Fruit fly (Drosophila melanogaster): ENCODE results near the gene CG7706.

Gene CG7706

DNA sequence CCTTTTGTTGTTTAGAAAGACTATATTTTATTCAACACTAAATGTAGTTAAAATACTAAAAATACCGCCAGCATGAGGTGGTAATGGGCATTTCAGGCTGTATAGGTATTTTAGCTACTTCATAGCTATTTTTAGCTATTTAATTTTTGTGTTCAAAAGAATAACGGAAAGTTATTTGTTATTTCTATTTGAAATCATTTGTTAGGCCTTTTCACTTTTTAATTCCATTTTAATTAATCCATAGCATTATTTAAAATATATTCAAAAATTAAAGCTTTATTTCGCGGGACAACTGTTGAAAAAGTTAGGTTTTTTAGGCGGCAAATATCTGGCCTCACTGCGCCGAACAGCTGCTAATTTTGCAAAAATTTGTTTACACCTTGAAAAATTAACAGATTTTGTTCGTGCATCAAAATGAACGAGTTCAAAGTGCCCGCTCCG lies at the start of gene CG7706, which contains the start of gene dind (continued):
- TF ChIP-seq CG9797 (GFP tag; optimal IDR thresholded peaks at IDR 0.05) (peak; percentile 59), CG18011 (GFP tag; optimal IDR thresholded peaks at IDR 0.05) (peak; percentile 42), dmrt11E (tag; optimal IDR thresholded peaks at IDR 0.05) (no peak), CG11093 (GFP tag; IDR thresholded peaks at IDR 0.05) (no peak), CG10654 (GFP tag; optimal IDR thresholded peaks at IDR 0.05) (no peak), Neu2 (GFP tag; optimal IDR thresholded peaks at IDR 0.05; ENCODE audit: borderline replicate concordance) (no peak), CoRest (tag; optimal IDR thresholded peaks at IDR 0.05) (peak; percentile 44), Hey (tag; optimal IDR thresholded peaks at IDR 0.05) (no peak), CG7372 (GFP tag; IDR thresholded peaks at IDR 0.05) (no peak), odd (GFP tag; optimal IDR thresholded peaks at IDR 0.05) (no peak), CG12155 (GFP tag; optimal IDR thresholded peaks at IDR 0.05) (peak; percentile 0), CG3163 (GFP tag; optimal IDR thresholded peaks at IDR 0.05) (no peak), CG9609 (GFP tag; optimal IDR thresholded peaks at IDR 0.05) (no peak), pros (GFP tag; optimal IDR thresholded peaks at IDR 0.05) (no peak), CG10979 (tag; optimal IDR thresholded peaks at IDR 0.05) (peak; percentile 6), knrl (GFP tag; IDR thresholded peaks at IDR 0.05; ENCODE audit: partially characterized antibody) (no peak), CG17186 (GFP tag; optimal IDR thresholded peaks at IDR 0.05) (no peak), CG8944 (GFP tag; optimal IDR thresholded peaks at IDR 0.05) (no peak), az2 (GFP tag; optimal IDR thresholded peaks at IDR 0.05) (no peak), CrebB (tag; optimal IDR thresholded peaks at IDR 0.05) (no peak), CG9932 (GFP tag; IDR thresholded peaks at IDR 0.05) (no peak), B-H1 (GFP tag; IDR thresholded peaks at IDR 0.05) (no peak), CG10267 (tag; optimal IDR thresholded peaks at IDR 0.05) (peak; percentile 90), Dref (GFP tag; IDR thresholded peaks at IDR 0.05) (no peak), Awh (GFP tag; IDR thresholded peaks at IDR 0.05) (no peak), NC2α (GFP tag; optimal IDR thresholded peaks at IDR 0.05) (no peak), CG13624 (GFP tag; optimal IDR thresholded peaks at IDR 0.05) (no peak), Tbp (GFP tag; optimal IDR thresholded peaks at IDR 0.05) (no peak), exex (tag; optimal IDR thresholded peaks at IDR 0.05) (no peak), CG4617 (GFP tag; optimal IDR thresholded peaks at IDR 0.05; ENCODE audit: borderline replicate concordance) (no peak), CG7556 (GFP tag; optimal IDR thresholded peaks at IDR 0.05) (no peak), Gug (GFP tag; IDR thresholded peaks at IDR 0.05) (no peak), CG1832 (GFP tag; optimal IDR thresholded peaks at IDR 0.05) (no peak), tap (tag; optimal IDR thresholded peaks at IDR 0.05) (no peak), run (tag; optimal IDR thresholded peaks at IDR 0.05) (no peak), grau (tag; optimal IDR thresholded peaks at IDR 0.05) (no peak), CG31224 (GFP tag; IDR thresholded peaks at IDR 0.05) (no peak), dati (GFP tag; IDR thresholded peaks at IDR 0.05) (no peak), zfh1 (GFP tag; IDR thresholded peaks at IDR 0.05) (no peak), Nf-YA (GFP tag; IDR thresholded peaks at IDR 0.05) (no peak), Poxn (GFP tag; IDR thresholded peaks at IDR 0.05) (no peak), phol (tag; optimal IDR thresholded peaks at IDR 0.05) (peak; percentile 52), gfzf (GFP tag; optimal IDR thresholded peaks at IDR 0.05) (peak; percentile 72), sens-2 (GFP tag; IDR thresholded peaks at IDR 0.05) (no peak), twi (tag; optimal IDR thresholded peaks at IDR 0.05) (no peak), ci (GFP tag; IDR thresholded peaks at IDR 0.05) (no peak), CG2889 (GFP tag; IDR thresholded peaks at IDR 0.05) (no peak), bowl (GFP tag; IDR thresholded peaks at IDR 0.05) (no peak), crp (GFP tag; optimal IDR thresholded peaks at IDR 0.05) (peak; percentile 32 to 89), Sox100B (GFP tag; optimal IDR thresholded peaks at IDR 0.05) (no peak), croc (GFP tag; conservative IDR thresholded peaks at IDR 0.05) (no peak), Lpt (GFP tag; optimal IDR thresholded peaks at IDR 0.05) (no peak)
